Worm (Caenorhabditis elegans) whole organism, L1 larva: ENCODE measurements around the gene alfa-1.

Experiments
- C16A3.4 ChIP-seq: fragments of 150-350 bp; optimal IDR thresholded peaks from 2 replicates; lab custom pipeline; 2014; ENCODE audit warnings: missing biosample characterization, missing genetic modification characterization
- C34B4.2 ChIP-seq: sonication (generic microtip); optimal IDR thresholded peaks from 2 replicates; lab custom pipeline; 2017; ENCODE audit warnings: mild to moderate bottlenecking, missing genetic modification characterization, missing compliant biosample characterization
- F16B12.6 ChIP-seq: fragments of 150-350 bp; optimal IDR thresholded peaks from 2 replicates; lab custom pipeline; 2014; ENCODE audit warnings: missing biosample characterization, missing genetic modification characterization
- aha-1 ChIP-seq: fragments of 150-350 bp; optimal IDR thresholded peaks from 2 replicates; lab custom pipeline; 2014; ENCODE audit warnings: missing biosample characterization, missing genetic modification characterization
- blmp-1 ChIP-seq: fragments of 150-350 bp; optimal IDR thresholded peaks from 2 replicates; lab custom pipeline; 2014; ENCODE audit warnings: missing biosample characterization, missing genetic modification characterization
- ceh-63 ChIP-seq: fragments of 200-800 bp; sonication (Bioruptor generic); optimal IDR thresholded peaks from 2 replicates; lab custom pipeline; 2018; ENCODE audit warnings: mild to moderate bottlenecking, missing genetic modification characterization, missing compliant biosample characterization
- ceh-82 ChIP-seq, 3 experiments: fragments of 150-350 bp in 1 of 3; sonication (generic microtip) in 2 of 3; optimal IDR thresholded peaks; 2 replicates each; lab custom pipeline; 2014 to 2017; ENCODE audit warnings: missing biosample characterization in 3 of 3, missing genetic modification characterization in 3 of 3
- ceh-88 ChIP-seq: fragments of 200-800 bp; sonication (Bioruptor generic); IDR thresholded peaks from 2 replicates; pipeline ENCODE4 v1.3.6; 2022; ENCODE audit warnings: missing genetic modification characterization, missing compliant biosample characterization
- ceh-90 ChIP-seq: sonication (generic microtip); optimal IDR thresholded peaks from 2 replicates; lab custom pipeline; 2016; ENCODE audit warnings: missing genetic modification characterization, missing compliant biosample characterization
- ces-1 ChIP-seq: fragments of 150-350 bp; optimal IDR thresholded peaks from 2 replicates; lab custom pipeline; 2014; ENCODE audit warnings: missing biosample characterization, missing genetic modification reagents, missing genetic modification characterization
- dpl-1 ChIP-seq, 3 experiments: fragments of 150-350 bp in 2 of 3; sonication (generic microtip) in 1 of 3; optimal IDR thresholded peaks; 2 replicates each; lab custom pipeline; 2014 to 2017; ENCODE audit warnings: missing biosample characterization in 3 of 3, missing genetic modification characterization in 3 of 3, missing genetic modification reagents in 3 of 3
- efl-1 ChIP-seq, 4 experiments: fragments of 150-350 bp; optimal IDR thresholded peaks in 3 of 4; peaks in 1 of 4; 1 replicate in 1 of 4; 2 replicates in 3 of 4; lab custom pipeline; 2014; ENCODE audit warnings: missing biosample characterization in 2 of 4, missing genetic modification characterization in 2 of 4, missing genetic modification reagents in 2 of 4
- egl-13 ChIP-seq: sonication (generic microtip); optimal IDR thresholded peaks from 2 replicates; lab custom pipeline; 2016; ENCODE audit warnings: missing genotype, missing genetic modification reagents, missing genetic modification characterization, missing compliant biosample characterization
- elt-2 ChIP-seq: sonication (generic microtip); optimal IDR thresholded peaks from 2 replicates; lab custom pipeline; 2016; ENCODE audit warnings: missing genetic modification characterization, mild to moderate bottlenecking, inconsistent platforms, missing compliant biosample characterization, missing genetic modification reagents
- elt-3 ChIP-seq, 6 experiments: fragments of 150-350 bp in 1 of 6; sonication (generic microtip); optimal IDR thresholded peaks; 2 replicates each; lab custom pipeline; 2017 to 2018; ENCODE audit warnings: missing biosample characterization in 6 of 6, missing genetic modification characterization in 6 of 6, inconsistent platforms in 1 of 6
- ets-5 ChIP-seq: fragments of 200-800 bp; sonication (Bioruptor generic); IDR thresholded peaks from 2 replicates; pipeline ENCODE4 v1.3.6; 2022; ENCODE audit warnings: missing genetic modification characterization, missing compliant biosample characterization
- fkh-10 ChIP-seq: sonication (generic microtip); optimal IDR thresholded peaks from 2 replicates; lab custom pipeline; 2017; ENCODE audit warnings: missing biosample characterization, missing genetic modification reagents, missing genetic modification characterization
- fkh-4 ChIP-seq: sonication (generic microtip); optimal IDR thresholded peaks from 2 replicates; lab custom pipeline; 2016; ENCODE audit warnings: missing compliant biosample characterization, missing genetic modification characterization, borderline replicate concordance
- fkh-8 ChIP-seq: sonication (generic microtip); optimal IDR thresholded peaks from 2 replicates; lab custom pipeline; 2016; ENCODE audit warnings: mild to moderate bottlenecking, missing genetic modification characterization, missing compliant biosample characterization
- grh-1 ChIP-seq: fragments of 200-800 bp; sonication (Bioruptor generic); IDR thresholded peaks from 2 replicates; pipeline ENCODE4 v1.3.6; 2022; ENCODE audit warnings: missing genetic modification reagents, missing genetic modification characterization, missing compliant biosample characterization
- hlh-17 ChIP-seq: fragments of 200-800 bp; sonication (Bioruptor generic); optimal IDR thresholded peaks from 2 replicates; lab custom pipeline; 2018; ENCODE audit warnings: missing genetic modification characterization, mild to moderate bottlenecking, missing compliant biosample characterization, moderate library complexity, borderline replicate concordance
- lin-14 ChIP-seq: fragments of 200-800 bp; sonication (Bioruptor generic); optimal IDR thresholded peaks from 2 replicates; lab custom pipeline; 2018; ENCODE audit warnings: mild to moderate bottlenecking, missing genetic modification characterization, moderate library complexity, missing compliant biosample characterization
- lin-15B ChIP-seq: fragments of 150-350 bp; sonication (generic microtip); optimal IDR thresholded peaks from 3 replicates; lab custom pipeline; 2014; ENCODE audit warnings: missing biosample characterization, missing genetic modification characterization
- lin-35 ChIP-seq, 2 experiments: fragments of 150-350 bp; optimal IDR thresholded peaks; 2 replicates each; lab custom pipeline; 2014; ENCODE audit warnings: missing biosample characterization in 2 of 2, missing genetic modification characterization in 2 of 2, missing genetic modification reagents in 2 of 2
- lir-3 ChIP-seq: sonication (generic microtip); optimal IDR thresholded peaks from 2 replicates; lab custom pipeline; 2016; ENCODE audit warnings: mild to moderate bottlenecking, missing genetic modification characterization, moderate library complexity, missing compliant biosample characterization; ENCODE audit not compliant: poor library complexity
- lsy-2 ChIP-seq, 2 experiments: fragments of 150-350 bp; optimal IDR thresholded peaks; 2 replicates each; lab custom pipeline; 2014; ENCODE audit warnings: missing biosample characterization in 2 of 2, missing genetic modification characterization in 2 of 2
- mdl-1 ChIP-seq, 2 experiments: fragments of 150-350 bp; optimal IDR thresholded peaks; 2 replicates each; lab custom pipeline; 2014 to 2017; ENCODE audit warnings: missing biosample characterization in 2 of 2, missing genetic modification characterization in 2 of 2, inconsistent platforms in 1 of 2
- mep-1 ChIP-seq: fragments of 150-350 bp; optimal IDR thresholded peaks from 2 replicates; lab custom pipeline; 2014; ENCODE audit warnings: missing biosample characterization, missing genetic modification characterization
- nhr-12 ChIP-seq: sonication (generic microtip); optimal IDR thresholded peaks from 2 replicates; lab custom pipeline; 2017; ENCODE audit warnings: missing biosample characterization, missing genetic modification characterization
- nhr-237 ChIP-seq: fragments of 150-350 bp; optimal IDR thresholded peaks from 2 replicates; lab custom pipeline; 2014; ENCODE audit warnings: missing biosample characterization, missing genetic modification characterization
- nhr-28 ChIP-seq: fragments of 150-350 bp; optimal IDR thresholded peaks from 2 replicates; lab custom pipeline; 2014; ENCODE audit warnings: missing biosample characterization, missing genetic modification characterization
- nhr-77 ChIP-seq: fragments of 150-350 bp; optimal IDR thresholded peaks from 2 replicates; lab custom pipeline; 2014; ENCODE audit warnings: missing biosample characterization, missing genetic modification characterization
- nhr-85 ChIP-seq: sonication (generic microtip); peaks from one replicate; lab custom pipeline; 2016; ENCODE audit warnings: missing genetic modification characterization, inconsistent platforms, missing compliant biosample characterization
- pag-3 ChIP-seq: sonication (generic microtip); optimal IDR thresholded peaks from 2 replicates; lab custom pipeline; 2017; ENCODE audit warnings: missing genetic modification characterization, mild to moderate bottlenecking, missing compliant biosample characterization, antibody characterized with exemption, borderline replicate concordance; ENCODE audit not compliant: insufficient read depth
- pax-3 ChIP-seq: fragments of 200-800 bp; sonication (Bioruptor generic); optimal IDR thresholded peaks from 2 replicates; lab custom pipeline; 2018; ENCODE audit warnings: mild to moderate bottlenecking, missing genetic modification characterization, moderate library complexity, missing compliant biosample characterization
- rnt-1 ChIP-seq: sonication (generic microtip); optimal IDR thresholded peaks from 2 replicates; lab custom pipeline; 2016; ENCODE audit warnings: mild to moderate bottlenecking, missing genetic modification characterization, moderate library complexity, missing compliant biosample characterization
- skn-1 ChIP-seq: fragments of 150-350 bp; optimal IDR thresholded peaks from 2 replicates; lab custom pipeline; 2014; ENCODE audit warnings: missing biosample characterization, missing genetic modification characterization
- snu-23 ChIP-seq: sonication (generic microtip); optimal IDR thresholded peaks from 2 replicates; lab custom pipeline; 2016; ENCODE audit warnings: missing genetic modification characterization, missing compliant biosample characterization
- sox-4 ChIP-seq: sonication (generic microtip); optimal IDR thresholded peaks from 2 replicates; lab custom pipeline; 2016; ENCODE audit warnings: missing genetic modification characterization, missing compliant biosample characterization
- sptf-1 ChIP-seq: fragments of 150-350 bp; optimal IDR thresholded peaks from 2 replicates; lab custom pipeline; 2014; ENCODE audit warnings: missing biosample characterization, missing genetic modification characterization
- sup-37 ChIP-seq: fragments of 200-800 bp; sonication (Bioruptor generic); optimal IDR thresholded peaks from 2 replicates; lab custom pipeline; 2018; ENCODE audit warnings: mild to moderate bottlenecking, missing genetic modification characterization, missing compliant biosample characterization
- unc-130 ChIP-seq: fragments of 150-350 bp; optimal IDR thresholded peaks from 2 replicates; lab custom pipeline; 2017; ENCODE audit warnings: missing biosample characterization, missing genetic modification characterization, inconsistent platforms
- unc-62 ChIP-seq: fragments of 150-350 bp; optimal IDR thresholded peaks from 2 replicates; lab custom pipeline; 2014; ENCODE audit warnings: missing biosample characterization, missing genetic modification reagents, missing genetic modification characterization
- unc-98 ChIP-seq: fragments of 200-800 bp; sonication (Bioruptor generic); IDR thresholded peaks from 2 replicates; pipeline ENCODE4 v1.3.6; 2022; ENCODE audit warnings: missing genetic modification characterization, missing compliant biosample characterization
- zag-1 ChIP-seq: fragments of 150-350 bp; optimal IDR thresholded peaks from 2 replicates; lab custom pipeline; 2014; ENCODE audit warnings: missing biosample characterization, missing genetic modification characterization

alfa-1 gene

DNA sequence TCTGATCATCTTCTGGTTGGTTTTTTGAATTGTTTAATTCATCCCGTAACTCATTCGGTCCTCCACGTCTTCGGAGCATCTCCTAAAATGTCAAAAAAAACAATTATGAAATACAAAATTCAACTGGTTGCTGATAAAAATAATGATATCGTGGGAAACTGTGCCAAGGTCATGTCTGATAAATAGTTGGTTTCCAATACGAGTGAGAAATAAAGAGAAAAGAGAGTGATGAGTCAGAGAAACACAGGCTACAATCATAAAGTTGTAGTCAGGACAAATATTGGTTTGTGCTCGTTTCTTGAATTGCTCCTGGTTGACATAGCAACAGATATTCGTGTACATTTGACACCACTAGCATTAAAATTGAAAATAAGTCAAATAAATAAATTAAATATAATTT, 42.8 kb upstream of the alfa-1 start, which contains the start of gene B0495.7:
TSS of gene B0495.7 (minus strand) at position 82 of the 400 bp plus-strand sequence.
- no peak for TF ChIP-seq fkh-4 (tag; lab: Kevin White, UChicago)
- no peak for TF ChIP-seq efl-1 (optimal IDR thresholded peaks at IDR 0.05; lab: Kevin White, UChicago)
- peak in 1 of 2 experiments; percentile 56 for TF ChIP-seq efl-1 (GFP tag; optimal IDR thresholded peaks at IDR 0.05 in 1 of 2; lab: Kevin White, UChicago)
- peak; percentile 17 for TF ChIP-seq elt-2 (tag; lab: Kevin White, UChicago)
- TF ChIP-seq skn-1 (tag; lab: Kevin White, UChicago), result no peak

- TF ChIP-seq F16B12.6 (tag; lab: Kevin White, UChicago), result no peak
- no peak for TF ChIP-seq nhr-85 (tag; lab: Kevin White, UChicago)
These were observed 42.1 kb upstream of the alfa-1 start for ce11 chrII:7704387-7704786.

DNA sequence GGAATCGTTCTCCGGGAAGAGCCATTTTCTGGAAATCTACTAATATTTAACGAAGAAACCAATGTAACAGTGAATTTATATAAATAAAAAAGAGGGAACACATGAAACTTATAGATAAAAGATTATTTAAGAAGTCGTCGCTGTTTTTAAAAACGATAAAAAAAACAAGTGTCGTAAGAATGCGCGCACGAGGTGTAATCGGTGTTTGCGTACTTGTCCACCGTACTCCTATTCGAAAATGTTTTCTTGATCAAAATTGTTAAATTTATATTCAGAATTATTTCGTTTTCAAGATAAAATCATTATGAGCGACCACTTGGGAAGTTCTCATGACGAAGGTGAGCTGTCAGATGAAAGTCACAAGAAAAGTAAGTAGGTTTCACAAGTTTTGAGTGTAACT, 36.7 kb upstream of the alfa-1 start, which contains the start of the genes moa-2 and cdk-11.1:
TSS of gene moa-2 (minus strand) at position 25 of the 400 bp plus-strand sequence.
TSS of gene cdk-11.1 (plus strand) at position 227 of the 400 bp plus-strand sequence.
- TF ChIP-seq pag-3 (tag; lab: Kevin White, UChicago), result no peak
- peak; percentile 40 for TF ChIP-seq skn-1 (tag; lab: Kevin White, UChicago)
- no peak for TF ChIP-seq fkh-4 (tag; lab: Kevin White, UChicago)
- no peak for TF ChIP-seq ces-1 (GFP tag; lab: Kevin White, UChicago)
- no peak for TF ChIP-seq mdl-1 (tag; optimal IDR thresholded peaks at IDR 0.05; lab: Kevin White, UChicago)
- TF ChIP-seq C34B4.2, result no peak
- no peak for TF ChIP-seq ceh-88 (GFP tag; lab: Robert Waterston, UW)
- TF ChIP-seq sox-4 (tag; lab: Kevin White, UChicago), result no peak
- no peak for TF ChIP-seq nhr-28 (tag; lab: Kevin White, UChicago)
- TF ChIP-seq sptf-1 (tag; lab: Kevin White, UChicago), result no peak
- TF ChIP-seq rnt-1, result no peak
- TF ChIP-seq unc-62 (GFP tag; lab: Kevin White, UChicago), result no peak
- TF ChIP-seq sup-37 (GFP tag; lab: Kevin White, UChicago), result no peak
- no peak for TF ChIP-seq nhr-77
- no peak for TF ChIP-seq ceh-90 (tag; lab: Kevin White, UChicago)
- peak; percentile 18 to 51 (median 30) for TF ChIP-seq dpl-1 (GFP tag; optimal IDR thresholded peaks at IDR 0.05; lab: Kevin White, UChicago)
- TF ChIP-seq unc-98, result no peak
- TF ChIP-seq fkh-10 (GFP tag; lab: Kevin White, UChicago), result no peak
- TF ChIP-seq snu-23, result peak; percentile 14
- no peak for TF ChIP-seq lir-3 (tag; lab: Kevin White, UChicago)
- TF ChIP-seq egl-13 (tag; lab: Kevin White, UChicago), result no peak
- no peak for TF ChIP-seq ets-5 (GFP tag; lab: Robert Waterston, UW)
- no peak for TF ChIP-seq lin-14 (GFP tag; lab: Kevin White, UChicago)
- no peak for TF ChIP-seq nhr-12
- TF ChIP-seq efl-1 (optimal IDR thresholded peaks at IDR 0.05; lab: Kevin White, UChicago), result peak; percentile 5 to 37
- peak in 1 of 2 experiments; percentile 38 for TF ChIP-seq efl-1 (GFP tag; optimal IDR thresholded peaks at IDR 0.05 in 1 of 2; lab: Kevin White, UChicago)
- peak; percentile 33 to 50 for TF ChIP-seq lin-35 (GFP tag; optimal IDR thresholded peaks at IDR 0.05; lab: Kevin White, UChicago)
- TF ChIP-seq elt-3 (tag; optimal IDR thresholded peaks at IDR 0.05; lab: Kevin White, UChicago), result peak in 1 of 6 experiments; percentile 15
- no peak for TF ChIP-seq ceh-63 (GFP tag; lab: Kevin White, UChicago)
- no peak for TF ChIP-seq nhr-237 (tag; lab: Kevin White, UChicago)
- TF ChIP-seq hlh-17 (GFP tag; lab: Kevin White, UChicago), result no peak
- TF ChIP-seq zag-1 (tag; lab: Kevin White, UChicago), result no peak
- TF ChIP-seq mep-1 (tag; lab: Kevin White, UChicago), result peak; percentile 53
- TF ChIP-seq lin-15B (tag; lab: Kevin White, UChicago), result no peak
- TF ChIP-seq grh-1 (GFP tag; lab: Robert Waterston, UW), result no peak
- peak; percentile 34 for TF ChIP-seq blmp-1 (tag; lab: Kevin White, UChicago)
- peak; percentile 78 for TF ChIP-seq F16B12.6 (tag; lab: Kevin White, UChicago)
- no peak for TF ChIP-seq aha-1 (tag; lab: Kevin White, UChicago)
- no peak for TF ChIP-seq pax-3 (tag; lab: Kevin White, UChicago)
- peak; percentile 66 for TF ChIP-seq unc-130
- peak in 1 of 3 experiments; percentile 1 for TF ChIP-seq ceh-82 (tag; optimal IDR thresholded peaks at IDR 0.05; lab: Kevin White, UChicago)
- peak; percentile 88 to 98 for TF ChIP-seq lsy-2 (tag; optimal IDR thresholded peaks at IDR 0.05; lab: Kevin White, UChicago)
- TF ChIP-seq C16A3.4 (tag; lab: Kevin White, UChicago), result peak; percentile 45
- TF ChIP-seq fkh-8 (tag; lab: Kevin White, UChicago), result no peak
